Worm (Caenorhabditis elegans): Measurements from ENCODE around the gene F20D1.3.

The F20D1.3 gene

DNA sequence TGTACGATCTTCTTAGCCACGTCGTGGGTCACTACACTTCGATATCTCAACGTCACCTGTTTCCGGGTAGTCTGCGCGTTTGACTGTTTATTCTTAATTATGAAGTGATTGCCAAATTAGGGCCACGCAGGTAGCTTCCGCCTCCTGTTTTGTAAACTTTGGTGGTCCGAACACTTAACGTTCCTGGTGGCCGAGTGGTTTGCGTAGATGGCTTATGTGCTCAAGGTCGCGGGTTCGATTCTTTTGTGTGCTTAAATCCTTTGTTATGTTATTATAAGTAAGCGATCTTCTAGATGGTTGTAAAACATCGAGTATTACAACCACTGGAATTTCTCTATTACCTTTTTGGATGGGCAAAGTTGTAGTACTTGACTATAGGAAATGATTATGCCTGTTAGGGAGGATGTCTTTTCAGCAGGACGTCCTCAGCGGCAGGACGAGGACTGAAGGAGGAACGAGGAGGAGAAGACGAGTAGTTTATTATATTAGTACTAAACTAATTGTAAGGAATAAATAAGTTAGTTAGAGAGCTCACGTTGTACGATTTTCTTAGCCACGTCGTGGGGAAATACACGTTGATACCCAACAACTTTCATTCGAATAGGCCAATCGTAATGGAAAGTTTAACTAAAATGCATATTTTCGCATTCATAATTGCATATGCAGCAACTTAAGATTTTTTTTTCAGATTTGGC lies 1.1 kb downstream of the F20D1.3 start:
- TF ChIP-seq ets-5 (GFP tag; IDR thresholded peaks at IDR 0.05) (no peak), lin-39 (tag; optimal IDR thresholded peaks at IDR 0.05) (no peak), egl-13 (tag; optimal IDR thresholded peaks at IDR 0.05) (no peak), nhr-85 (tag) (peak; percentile 7)

DNA sequence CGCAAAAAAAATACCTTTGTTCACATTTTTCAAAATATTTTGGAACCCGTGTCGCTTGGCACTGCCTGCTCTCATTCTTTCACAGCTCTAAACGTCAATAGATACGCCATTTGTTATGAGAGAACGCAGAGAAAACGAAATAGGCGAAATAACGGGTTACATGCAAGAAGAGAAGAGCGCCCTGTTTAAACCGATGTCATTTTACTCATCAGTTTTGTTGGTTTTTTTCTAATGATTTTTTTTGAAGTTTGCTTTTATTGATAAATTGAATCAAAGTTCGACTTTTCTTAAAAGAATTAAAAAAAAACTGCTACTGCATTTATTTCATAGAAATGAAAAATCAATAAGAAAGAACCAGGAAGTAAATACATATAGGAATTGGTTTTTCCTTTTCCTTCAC lies 2.8 kb downstream of the F20D1.3 start:
- TF ChIP-seq nhr-47 (tag; optimal IDR thresholded peaks at IDR 0.05) (peak; percentile 36), F16B12.6 (tag; optimal IDR thresholded peaks at IDR 0.05) (no peak), snu-23 (GFP tag; optimal IDR thresholded peaks at IDR 0.05) (peak; percentile 43), ama-1 (optimal IDR thresholded peaks at IDR 0.05) (peak; percentile 68), nhr-85 (tag) (peak; percentile 26), lin-14 (GFP tag; optimal IDR thresholded peaks at IDR 0.05) (peak; percentile 53), rnt-1 (tag; optimal IDR thresholded peaks at IDR 0.05) (peak; percentile 21), efl-1 (optimal IDR thresholded peaks at IDR 0.05) (no peak), efl-1 (GFP tag; optimal IDR thresholded peaks at IDR 0.05 in 1 of 2) (no peak), nhr-237 (tag; optimal IDR thresholded peaks at IDR 0.05) (no peak), nhr-71 (tag; optimal IDR thresholded peaks at IDR 0.05) (peak; percentile 38), lsy-2 (tag; optimal IDR thresholded peaks at IDR 0.05) (peak in 1 of 2 experiments; percentile 10), tbx-2 (tag; optimal IDR thresholded peaks at IDR 0.05) (peak; percentile 19), hpl-2 (GFP tag; optimal IDR thresholded peaks at IDR 0.05) (no peak), ceh-82 (tag; optimal IDR thresholded peaks at IDR 0.05) (peak in 2 of 3 experiments; percentile 16 to 30), nhr-20 (tag; optimal IDR thresholded peaks at IDR 0.05) (peak; percentile 26), vab-15 (tag; optimal IDR thresholded peaks at IDR 0.05) (no peak), unc-86 (tag; optimal IDR thresholded peaks at IDR 0.05) (no peak), Y116A8C.19 (tag; optimal IDR thresholded peaks at IDR 0.05; ENCODE audit: borderline replicate concordance) (no peak), aly-2 (tag; optimal IDR thresholded peaks at IDR 0.05) (no peak), lin-35 (GFP tag; optimal IDR thresholded peaks at IDR 0.05) (peak in 1 of 2 experiments; percentile 2), mdl-1 (tag; optimal IDR thresholded peaks at IDR 0.05) (no peak), fkh-4 (tag; optimal IDR thresholded peaks at IDR 0.05; ENCODE audit: borderline replicate concordance) (no peak), snpc-4 (tag; optimal IDR thresholded peaks at IDR 0.05) (no peak), blmp-1 (tag; optimal IDR thresholded peaks at IDR 0.05) (peak; percentile 11), fos-1 (tag; optimal IDR thresholded peaks at IDR 0.05) (peak; percentile 26)

DNA sequence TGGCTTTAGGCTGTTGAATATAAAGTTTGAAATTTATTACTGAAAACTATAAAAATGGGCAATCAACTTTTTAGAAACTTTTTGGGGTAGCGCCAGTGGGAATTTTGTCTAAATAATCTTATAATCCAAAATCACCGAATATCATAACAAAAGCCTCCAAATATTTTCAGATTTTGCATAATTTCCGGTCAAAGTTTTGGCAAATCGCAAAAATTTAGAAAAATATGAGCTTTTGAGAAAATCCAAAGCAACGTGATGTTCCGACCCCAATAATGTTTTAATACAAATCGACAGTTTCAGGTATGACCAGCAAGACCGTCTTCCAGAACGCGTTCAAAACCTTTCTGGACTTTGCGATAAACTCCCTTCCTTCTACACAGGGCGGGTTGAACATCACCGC lies 3.5 kb downstream of the F20D1.3 start, which contains the start of gene emre-1:
Gene emre-1, plus strand, starts transcription at position 301 of the 400 bp plus-strand sequence.
- TF ChIP-seq rnt-1 (tag; optimal IDR thresholded peaks at IDR 0.05): no peak
- TF ChIP-seq vab-15 (tag; optimal IDR thresholded peaks at IDR 0.05): no peak
- no peak for TF ChIP-seq snu-23 (GFP tag; optimal IDR thresholded peaks at IDR 0.05)
- no peak for TF ChIP-seq fos-1 (tag; optimal IDR thresholded peaks at IDR 0.05)
- no peak for TF ChIP-seq mef-2 (tag; optimal IDR thresholded peaks at IDR 0.05)
- no peak for TF ChIP-seq sox-4 (tag; optimal IDR thresholded peaks at IDR 0.05)
- no peak for TF ChIP-seq unc-130 (tag; optimal IDR thresholded peaks at IDR 0.05)
- no peak for TF ChIP-seq xbp-1 (tag; optimal IDR thresholded peaks at IDR 0.05)
- TF ChIP-seq efl-3 (GFP tag; optimal IDR thresholded peaks at IDR 0.05): no peak
- TF ChIP-seq elt-3 (tag; optimal IDR thresholded peaks at IDR 0.05): no peak
- TF ChIP-seq pax-3 (tag; optimal IDR thresholded peaks at IDR 0.05): no peak
- TF ChIP-seq ceh-8 (GFP tag; optimal IDR thresholded peaks at IDR 0.05): no peak
- no peak for TF ChIP-seq nhr-77 (tag; optimal IDR thresholded peaks at IDR 0.05)
- TF ChIP-seq irx-1 (tag; optimal IDR thresholded peaks at IDR 0.05): no peak
- no peak for TF ChIP-seq lin-14 (GFP tag; optimal IDR thresholded peaks at IDR 0.05)
- TF ChIP-seq pqm-1 (tag; optimal IDR thresholded peaks at IDR 0.05): no peak
- TF ChIP-seq nhr-71 (tag; optimal IDR thresholded peaks at IDR 0.05): no peak
- no peak for TF ChIP-seq fkh-4 (tag; optimal IDR thresholded peaks at IDR 0.05; ENCODE audit: borderline replicate concordance)
